Worm (Caenorhabditis elegans) whole organism, L2 larva: ENCODE measurements around the gene F10G7.12.

ENCODE experiments used
- C34F6.9 ChIP-seq: fragments of 150-350 bp; optimal IDR thresholded peaks from 2 replicates; lab custom pipeline; 2014; ENCODE audit warnings: missing biosample characterization, missing genetic modification characterization
- F13H6.1 ChIP-seq: sonication (generic microtip); optimal IDR thresholded peaks from 2 replicates; lab custom pipeline; 2016; ENCODE audit warnings: missing genetic modification characterization, missing compliant biosample characterization
- R02D3.7 ChIP-seq: fragments of 150-350 bp; optimal IDR thresholded peaks from 2 replicates; lab custom pipeline; 2014; ENCODE audit warnings: missing biosample characterization, missing genetic modification characterization
- alr-1 ChIP-seq: fragments of 150-350 bp; optimal IDR thresholded peaks from 2 replicates; lab custom pipeline; 2014; ENCODE audit warnings: missing biosample characterization, missing genetic modification characterization
- aly-2 ChIP-seq: fragments of 150-350 bp; optimal IDR thresholded peaks from 2 replicates; lab custom pipeline; 2014; ENCODE audit warnings: missing biosample characterization, missing genetic modification characterization
- ama-1 ChIP-seq: fragments of 150-350 bp; optimal IDR thresholded peaks from 2 replicates; lab custom pipeline; 2018; ENCODE audit warnings: inconsistent platforms
- blmp-1 ChIP-seq: sonication (generic microtip); optimal IDR thresholded peaks from 2 replicates; lab custom pipeline; 2017; ENCODE audit warnings: missing genetic modification characterization, mild to moderate bottlenecking, missing compliant biosample characterization, antibody characterized with exemption, moderate library complexity; ENCODE audit not compliant: insufficient read depth
- ceh-16 ChIP-seq: fragments of 150-350 bp; optimal IDR thresholded peaks from 2 replicates; lab custom pipeline; 2014; ENCODE audit warnings: missing biosample characterization, missing genetic modification characterization
- crh-2 ChIP-seq: sonication (generic microtip); optimal IDR thresholded peaks from 2 replicates; lab custom pipeline; 2017; ENCODE audit warnings: missing biosample characterization, missing genetic modification characterization
- dmd-4 ChIP-seq: sonication (generic microtip); optimal IDR thresholded peaks from 2 replicates; lab custom pipeline; 2017; ENCODE audit warnings: missing biosample characterization, missing genetic modification characterization
- egl-27 ChIP-seq: sonication (generic microtip); optimal IDR thresholded peaks from 3 replicates; lab custom pipeline; 2017; ENCODE audit warnings: missing biosample characterization, missing genetic modification reagents, missing genetic modification characterization
- gmeb-1 ChIP-seq: fragments of 150-350 bp; optimal IDR thresholded peaks from 2 replicates; lab custom pipeline; 2014; ENCODE audit warnings: missing biosample characterization, missing genetic modification characterization
- lin-11 ChIP-seq: fragments of 150-350 bp; sonication (generic microtip); optimal IDR thresholded peaks from 2 replicates; lab custom pipeline; 2014; ENCODE audit warnings: missing biosample characterization, missing genetic modification characterization, inconsistent platforms, mixed read lengths
- lin-39 ChIP-seq: fragments of 150-350 bp; optimal IDR thresholded peaks from 2 replicates; lab custom pipeline; 2014; ENCODE audit warnings: missing biosample characterization, missing genetic modification reagents, missing genetic modification characterization
- lsy-2 ChIP-seq, 2 experiments: fragments of 150-350 bp in 1 of 2; sonication (generic microtip) in 1 of 2; optimal IDR thresholded peaks; 2 replicates each; lab custom pipeline; 2014 to 2017; ENCODE audit warnings: missing biosample characterization in 2 of 2, missing genetic modification characterization in 2 of 2
- mab-5 ChIP-seq: fragments of 150-350 bp; optimal IDR thresholded peaks from 2 replicates; lab custom pipeline; 2014; ENCODE audit warnings: missing biosample characterization, missing genetic modification characterization
- mbf-1 ChIP-seq: sonication (generic microtip); optimal IDR thresholded peaks from 2 replicates; lab custom pipeline; 2017; ENCODE audit warnings: missing biosample characterization, missing genetic modification characterization
- mdl-1 ChIP-seq, 2 experiments: fragments of 150-350 bp in 1 of 2; sonication (generic microtip) in 1 of 2; optimal IDR thresholded peaks; 2 replicates each; lab custom pipeline; 2017; ENCODE audit warnings: missing biosample characterization in 2 of 2, missing genetic modification characterization in 2 of 2
- nhr-10 ChIP-seq: sonication (generic microtip); optimal IDR thresholded peaks from 2 replicates; lab custom pipeline; 2017; ENCODE audit warnings: missing biosample characterization, missing genetic modification characterization
- nhr-11 ChIP-seq: fragments of 150-350 bp; optimal IDR thresholded peaks from 2 replicates; lab custom pipeline; 2014; ENCODE audit warnings: missing biosample characterization, missing genetic modification characterization
- nhr-12 ChIP-seq: fragments of 150-350 bp; optimal IDR thresholded peaks from 2 replicates; lab custom pipeline; 2014; ENCODE audit warnings: missing biosample characterization, missing genetic modification characterization
- nhr-129 ChIP-seq: fragments of 150-350 bp; optimal IDR thresholded peaks from 2 replicates; lab custom pipeline; 2014; ENCODE audit warnings: missing biosample characterization, missing genetic modification characterization
- nhr-21 ChIP-seq: fragments of 150-350 bp; optimal IDR thresholded peaks from 2 replicates; lab custom pipeline; 2014; ENCODE audit warnings: missing biosample characterization, missing genetic modification characterization
- nhr-237 ChIP-seq: fragments of 150-350 bp; optimal IDR thresholded peaks from 2 replicates; lab custom pipeline; 2014; ENCODE audit warnings: missing biosample characterization, missing genetic modification characterization
- nhr-25 ChIP-seq: fragments of 150-350 bp; sonication (generic microtip); optimal IDR thresholded peaks from 3 replicates; lab custom pipeline; 2014; ENCODE audit warnings: missing biosample characterization, missing genetic modification characterization
- nhr-77 ChIP-seq: fragments of 150-350 bp; optimal IDR thresholded peaks from 2 replicates; lab custom pipeline; 2014; ENCODE audit warnings: missing biosample characterization, missing genetic modification characterization
- peb-1 ChIP-seq: fragments of 150-350 bp; optimal IDR thresholded peaks from 2 replicates; lab custom pipeline; 2014; ENCODE audit warnings: missing biosample characterization, missing genetic modification characterization
- skn-1 ChIP-seq: sonication (generic microtip); optimal IDR thresholded peaks from 2 replicates; lab custom pipeline; 2017; ENCODE audit warnings: missing biosample characterization, missing genetic modification characterization
- sma-3 ChIP-seq: sonication (generic microtip); optimal IDR thresholded peaks from 2 replicates; lab custom pipeline; 2016; ENCODE audit warnings: missing genetic modification reagents, missing genetic modification characterization, missing compliant biosample characterization
- sma-9 ChIP-seq, 2 experiments: fragments of 150-350 bp in 1 of 2; sonication (generic microtip) in 1 of 2; optimal IDR thresholded peaks; 2 replicates each; lab custom pipeline; 2014 to 2016; ENCODE audit warnings: missing genetic modification characterization in 2 of 2, mild to moderate bottlenecking in 1 of 2, missing biosample characterization in 1 of 2, missing compliant biosample characterization in 1 of 2, missing genetic modification reagents in 1 of 2, moderate library complexity in 1 of 2
- snpc-4 ChIP-seq: fragments of 150-350 bp; optimal IDR thresholded peaks from 2 replicates; lab custom pipeline; 2014; ENCODE audit warnings: missing biosample characterization, missing genetic modification characterization
- unc-39 ChIP-seq: fragments of 150-350 bp; optimal IDR thresholded peaks from 2 replicates; lab custom pipeline; 2014; ENCODE audit warnings: missing biosample characterization, missing genetic modification characterization
- unc-55 ChIP-seq: fragments of 150-350 bp; sonication (generic microtip); optimal IDR thresholded peaks from 3 replicates; lab custom pipeline; 2014; ENCODE audit warnings: missing biosample characterization, missing genetic modification reagents, missing genetic modification characterization
- unc-62 ChIP-seq: fragments of 150-350 bp; optimal IDR thresholded peaks from 2 replicates; lab custom pipeline; 2014; ENCODE audit warnings: missing biosample characterization, missing genetic modification reagents, missing genetic modification characterization
- ztf-1 ChIP-seq: fragments of 200-800 bp; sonication (Bioruptor generic); conservative IDR thresholded peaks from 2 replicates; pipeline ENCODE4 v1.3.6; 2022; ENCODE audit warnings: missing genetic modification characterization, missing compliant biosample characterization
- ztf-11 ChIP-seq: sonication (generic microtip); optimal IDR thresholded peaks from 2 replicates; lab custom pipeline; 2017; ENCODE audit warnings: missing biosample characterization, missing genetic modification characterization
- ztf-4 ChIP-seq: fragments of 150-350 bp; optimal IDR thresholded peaks from 2 replicates; lab custom pipeline; 2014; ENCODE audit warnings: missing biosample characterization, missing genetic modification characterization

F10G7.12 gene

ce11 chrII:4728687-4729086 is 39.1 kb downstream of the F10G7.12 start (continued):
- peak; percentile 65 for TF ChIP-seq sma-9 (GFP tag; optimal IDR thresholded peaks at IDR 0.05; lab: Kevin White, UChicago)
- no peak for TF ChIP-seq sma-9 (tag; optimal IDR thresholded peaks at IDR 0.05; lab: Kevin White, UChicago)
- no peak for TF ChIP-seq nhr-12 (tag; lab: Kevin White, UChicago)
- peak in 1 of 2 experiments; percentile 61 for TF ChIP-seq lsy-2 (tag; optimal IDR thresholded peaks at IDR 0.05; lab: Kevin White, UChicago)
- no peak for TF ChIP-seq egl-27 (tag; lab: Kevin White, UChicago)
- TF ChIP-seq blmp-1 (tag; lab: Kevin White, UChicago), result no peak
- no peak for TF ChIP-seq alr-1 (tag; lab: Kevin White, UChicago)
- no peak for TF ChIP-seq lin-11
- TF ChIP-seq nhr-11 (tag; lab: Kevin White, UChicago), result no peak
- no peak for TF ChIP-seq nhr-10 (tag; lab: Kevin White, UChicago)
- no peak for TF ChIP-seq ama-1 (lab: Kevin White, UChicago)
- TF ChIP-seq lin-39 (tag; lab: Kevin White, UChicago), result no peak
- TF ChIP-seq unc-62 (GFP tag; lab: Kevin White, UChicago), result no peak
- no peak for TF ChIP-seq ztf-1 (GFP tag; lab: Robert Waterston, UW)
- TF ChIP-seq unc-39 (tag; lab: Kevin White, UChicago), result no peak
- no peak for TF ChIP-seq snpc-4 (tag; lab: Kevin White, UChicago)
- no peak for TF ChIP-seq ceh-16 (tag; lab: Kevin White, UChicago)
- TF ChIP-seq sma-3 (GFP tag; lab: Kevin White, UChicago), result peak; percentile 3
- TF ChIP-seq F13H6.1 (tag; lab: Kevin White, UChicago), result peak; percentile 65
- TF ChIP-seq nhr-25 (tag; lab: Kevin White, UChicago), result no peak

ce11 chrII:4729733-4730132 is 40.2 kb downstream of the F10G7.12 start, which contains the start of gene F41C3.7:
F41C3.7 (plus strand) TSS chrII:4730033.
- no peak for TF ChIP-seq nhr-129 (tag; lab: Kevin White, UChicago)
- no peak for TF ChIP-seq skn-1
- TF ChIP-seq ztf-11 (tag; lab: Kevin White, UChicago), result no peak
- no peak for TF ChIP-seq nhr-11 (tag; lab: Kevin White, UChicago)
- no peak for TF ChIP-seq mbf-1 (tag; lab: Kevin White, UChicago)
- TF ChIP-seq crh-2 (tag; lab: Kevin White, UChicago), result no peak
- TF ChIP-seq, all 48 proteins: peak for 0

- no peak for TF ChIP-seq unc-62 (GFP tag; lab: Kevin White, UChicago)
- TF ChIP-seq R02D3.7, result no peak
- no peak for TF ChIP-seq nhr-237 (tag; lab: Kevin White, UChicago)
- TF ChIP-seq peb-1, result no peak
- no peak for TF ChIP-seq ama-1 (lab: Kevin White, UChicago)
- no peak for TF ChIP-seq snpc-4 (tag; lab: Kevin White, UChicago)
- TF ChIP-seq ceh-16 (tag; lab: Kevin White, UChicago), result no peak
- no peak for TF ChIP-seq lin-39 (tag; lab: Kevin White, UChicago)
- no peak for TF ChIP-seq blmp-1 (tag; lab: Kevin White, UChicago)
- no peak for TF ChIP-seq nhr-77 (tag; lab: Kevin White, UChicago)
- no peak for TF ChIP-seq alr-1 (tag; lab: Kevin White, UChicago)
- TF ChIP-seq dmd-4 (tag; lab: Kevin White, UChicago), result no peak
- TF ChIP-seq aly-2, result no peak
Observed at ce11 chrII:4733848-4734247, 44.3 kb downstream of the F10G7.12 start, which contains the start of gene F41C3.11. F41C3.11 (minus strand) TSS chrII:4733948.

- no peak for TF ChIP-seq mdl-1 (tag; optimal IDR thresholded peaks at IDR 0.05; lab: Kevin White, UChicago)
- peak; percentile 93 for TF ChIP-seq blmp-1 (tag; lab: Kevin White, UChicago)
- peak; percentile 10 for TF ChIP-seq nhr-25 (tag; lab: Kevin White, UChicago)
- no peak for TF ChIP-seq unc-39 (tag; lab: Kevin White, UChicago)
- TF ChIP-seq nhr-21 (tag; lab: Kevin White, UChicago), result no peak
- TF ChIP-seq, all 48 proteins: peak for 2
Observed at ce11 chrII:4734477-4734876, 44.9 kb downstream of the F10G7.12 start.

- no peak for TF ChIP-seq unc-55 (GFP tag; lab: Kevin White, UChicago)
- TF ChIP-seq peb-1, result no peak
- no peak for TF ChIP-seq ztf-1 (GFP tag; lab: Robert Waterston, UW)
- TF ChIP-seq gmeb-1, result no peak
- peak in 1 of 2 experiments; percentile 33 for TF ChIP-seq lsy-2 (tag; optimal IDR thresholded peaks at IDR 0.05; lab: Kevin White, UChicago)
- no peak for TF ChIP-seq lin-39 (tag; lab: Kevin White, UChicago)
- no peak for TF ChIP-seq ztf-11 (tag; lab: Kevin White, UChicago)
- peak; percentile 28 for TF ChIP-seq F13H6.1 (tag; lab: Kevin White, UChicago)
- TF ChIP-seq alr-1 (tag; lab: Kevin White, UChicago), result no peak
- no peak for TF ChIP-seq egl-27 (tag; lab: Kevin White, UChicago)
- TF ChIP-seq dmd-4 (tag; lab: Kevin White, UChicago), result no peak
- TF ChIP-seq nhr-11 (tag; lab: Kevin White, UChicago), result no peak
- TF ChIP-seq sma-9 (GFP tag; optimal IDR thresholded peaks at IDR 0.05; lab: Kevin White, UChicago), result peak; percentile 45
- TF ChIP-seq sma-9 (tag; optimal IDR thresholded peaks at IDR 0.05; lab: Kevin White, UChicago), result no peak
- peak; percentile 26 for TF ChIP-seq C34F6.9 (tag; lab: Kevin White, UChicago)
- TF ChIP-seq mdl-1 (tag; optimal IDR thresholded peaks at IDR 0.05; lab: Kevin White, UChicago), result no peak
- no peak for TF ChIP-seq ceh-16 (tag; lab: Kevin White, UChicago)
- no peak for TF ChIP-seq ztf-4
- peak; percentile 30 for TF ChIP-seq mab-5 (tag; lab: Kevin White, UChicago)
- TF ChIP-seq R02D3.7, result no peak
Observed at ce11 chrII:4736585-4736984, 47.0 kb downstream of the F10G7.12 start.
